Worm (Caenorhabditis elegans) whole organism, L3 larva: Measurements from ENCODE around the gene C27H5.12.

Source experiments
- ama-1 ChIP-seq: fragments of 150-350 bp; optimal IDR thresholded peaks from 2 replicates; lab custom pipeline; 2018
- elt-3 ChIP-seq, 3 experiments: fragments of 150-350 bp in 1 of 3; sonication (generic microtip) in 2 of 3; optimal IDR thresholded peaks; 2 replicates in 2 of 3; 4 replicates in 1 of 3; lab custom pipeline; 2014 to 2017; ENCODE audit warnings: missing biosample characterization in 3 of 3, missing genetic modification characterization in 3 of 3
- jun-1 ChIP-seq: fragments of 150-350 bp; optimal IDR thresholded peaks from 2 replicates; lab custom pipeline; 2014; ENCODE audit warnings: missing biosample characterization, missing genetic modification reagents, missing genetic modification characterization
- nhr-11 ChIP-seq: fragments of 150-350 bp; optimal IDR thresholded peaks from 2 replicates; lab custom pipeline; 2014; ENCODE audit warnings: missing biosample characterization, missing genetic modification characterization
- nhr-23 ChIP-seq: fragments of 150-350 bp; optimal IDR thresholded peaks from 2 replicates; lab custom pipeline; 2014; ENCODE audit warnings: missing biosample characterization, missing genetic modification reagents, missing genetic modification characterization
- pha-4 ChIP-seq: fragments of 150-350 bp; optimal IDR thresholded peaks from 2 replicates; lab custom pipeline; 2014; ENCODE audit warnings: missing biosample characterization, missing genetic modification reagents, missing genetic modification characterization
- unc-39 ChIP-seq: sonication (generic microtip); optimal IDR thresholded peaks from 4 replicates; lab custom pipeline; 2017; ENCODE audit warnings: missing biosample characterization, missing genetic modification characterization
- ztf-11 ChIP-seq: fragments of 150-350 bp; optimal IDR thresholded peaks from 2 replicates; lab custom pipeline; 2014; ENCODE audit warnings: missing biosample characterization, missing genetic modification characterization

- TF ChIP-seq pha-4 (tag; lab: Kevin White, UChicago) (no peak), elt-3 (tag; optimal IDR thresholded peaks at IDR 0.05; lab: Kevin White, UChicago) (no peak), nhr-23 (tag; lab: Kevin White, UChicago) (no peak), ama-1 (lab: Kevin White, UChicago) (no peak), jun-1 (tag; lab: Kevin White, UChicago) (no peak), unc-39 (no peak), nhr-11 (tag; lab: Kevin White, UChicago) (no peak), ztf-11 (no peak)
Observed at ce11 chrII:7161512-7161911, at the start of gene C27H5.12.
